Worm (Caenorhabditis elegans): ENCODE data around the gene H20J04.9.

DNA sequence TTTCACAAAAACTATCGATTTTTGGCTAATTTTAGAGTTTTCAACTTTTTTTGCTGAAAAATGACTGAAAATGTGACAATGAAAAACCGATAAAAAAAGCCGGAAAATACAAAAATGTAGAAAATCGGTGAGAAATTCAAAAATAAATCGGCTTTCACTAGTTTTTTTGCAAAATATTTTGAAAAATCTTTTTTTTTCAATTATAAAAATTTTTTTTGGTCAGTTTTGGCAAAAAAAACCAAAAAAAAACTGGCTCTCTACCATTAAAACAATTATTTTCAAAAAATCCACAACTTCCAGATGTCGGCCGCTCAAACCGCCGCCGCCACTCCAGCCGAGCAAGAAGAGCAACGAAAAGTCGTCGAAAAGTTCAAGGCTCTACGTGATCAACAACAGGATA is 24.6 kb upstream of the H20J04.9 start, which contains the start of gene pfd-2:
- TF ChIP-seq ztf-11 (tag; optimal IDR thresholded peaks at IDR 0.05): no peak
- no peak for TF ChIP-seq ceh-82 (tag; optimal IDR thresholded peaks at IDR 0.05)
- TF ChIP-seq sea-2 (GFP tag; optimal IDR thresholded peaks at IDR 0.05): no peak
- no peak for TF ChIP-seq ZK546.5 (tag; optimal IDR thresholded peaks at IDR 0.05)
- TF ChIP-seq nhr-23 (tag; optimal IDR thresholded peaks at IDR 0.05): no peak
- no peak for TF ChIP-seq mdl-1 (tag; optimal IDR thresholded peaks at IDR 0.05)
- TF ChIP-seq nhr-77 (tag; optimal IDR thresholded peaks at IDR 0.05): no peak
- no peak for TF ChIP-seq snpc-4 (tag; optimal IDR thresholded peaks at IDR 0.05)
- TF ChIP-seq jun-1 (tag; optimal IDR thresholded peaks at IDR 0.05): no peak
- no peak for TF ChIP-seq skn-1 (tag; optimal IDR thresholded peaks at IDR 0.05)
